Worm (Caenorhabditis elegans) whole organism, young adult: ENCODE results near the gene nlp-28.

Experiments used
- B0261.1 ChIP-seq: sonication (generic microtip); optimal IDR thresholded peaks from 2 replicates; lab custom pipeline; 2016; ENCODE audit warnings: mild to moderate bottlenecking, missing genetic modification characterization, moderate library complexity, missing compliant biosample characterization
- atf-7 ChIP-seq: sonication (generic microtip); optimal IDR thresholded peaks from 2 replicates; lab custom pipeline; 2017; ENCODE audit warnings: mild to moderate bottlenecking, missing genetic modification characterization, missing compliant biosample characterization
- ceh-40 ChIP-seq: fragments of 200-800 bp; sonication (Bioruptor generic); IDR thresholded peaks from 2 replicates; pipeline ENCODE4 v1.3.6; 2022; ENCODE audit warnings: missing genetic modification characterization, missing compliant biosample characterization
- efl-1 ChIP-seq: fragments of 150-350 bp; optimal IDR thresholded peaks from 2 replicates; lab custom pipeline; 2014; ENCODE audit warnings: missing biosample characterization, missing genetic modification reagents, missing genetic modification characterization
- hrde-1 ChIP-seq: sonication (generic microtip); optimal IDR thresholded peaks from 2 replicates; lab custom pipeline; 2016; ENCODE audit warnings: missing genetic modification characterization, mild to moderate bottlenecking, missing compliant biosample characterization, moderate library complexity, missing genotype, missing genetic modification reagents, borderline replicate concordance
- nhr-179 ChIP-seq: sonication (generic microtip); optimal IDR thresholded peaks from 2 replicates; lab custom pipeline; 2016; ENCODE audit warnings: mild to moderate bottlenecking, missing genetic modification characterization, missing compliant biosample characterization
- unc-130 ChIP-seq: sonication (generic microtip); optimal IDR thresholded peaks from 2 replicates; lab custom pipeline; 2016; ENCODE audit warnings: missing genetic modification reagents, missing genetic modification characterization, missing compliant biosample characterization
- unc-62 ChIP-seq: fragments of 150-350 bp; optimal IDR thresholded peaks from 2 replicates; lab custom pipeline; 2014; ENCODE audit warnings: missing biosample characterization, missing genetic modification reagents, missing genetic modification characterization

ce11 chrV:4034303-4034702 is 46.6 kb downstream of the nlp-28 start, which contains the start of gene C49G7.7:
- TF ChIP-seq B0261.1 (tag; lab: Kevin White, UChicago), result no peak
- TF ChIP-seq hrde-1 (tag; lab: Kevin White, UChicago), result no peak
- TF ChIP-seq atf-7 (tag; lab: Kevin White, UChicago), result no peak
- no peak for TF ChIP-seq nhr-179
- TF ChIP-seq unc-130, result no peak
- no peak for TF ChIP-seq efl-1 (GFP tag; lab: Kevin White, UChicago)
- no peak for TF ChIP-seq unc-62 (GFP tag; lab: Kevin White, UChicago)
- no peak for TF ChIP-seq ceh-40
